In the genomic region with DNA sequence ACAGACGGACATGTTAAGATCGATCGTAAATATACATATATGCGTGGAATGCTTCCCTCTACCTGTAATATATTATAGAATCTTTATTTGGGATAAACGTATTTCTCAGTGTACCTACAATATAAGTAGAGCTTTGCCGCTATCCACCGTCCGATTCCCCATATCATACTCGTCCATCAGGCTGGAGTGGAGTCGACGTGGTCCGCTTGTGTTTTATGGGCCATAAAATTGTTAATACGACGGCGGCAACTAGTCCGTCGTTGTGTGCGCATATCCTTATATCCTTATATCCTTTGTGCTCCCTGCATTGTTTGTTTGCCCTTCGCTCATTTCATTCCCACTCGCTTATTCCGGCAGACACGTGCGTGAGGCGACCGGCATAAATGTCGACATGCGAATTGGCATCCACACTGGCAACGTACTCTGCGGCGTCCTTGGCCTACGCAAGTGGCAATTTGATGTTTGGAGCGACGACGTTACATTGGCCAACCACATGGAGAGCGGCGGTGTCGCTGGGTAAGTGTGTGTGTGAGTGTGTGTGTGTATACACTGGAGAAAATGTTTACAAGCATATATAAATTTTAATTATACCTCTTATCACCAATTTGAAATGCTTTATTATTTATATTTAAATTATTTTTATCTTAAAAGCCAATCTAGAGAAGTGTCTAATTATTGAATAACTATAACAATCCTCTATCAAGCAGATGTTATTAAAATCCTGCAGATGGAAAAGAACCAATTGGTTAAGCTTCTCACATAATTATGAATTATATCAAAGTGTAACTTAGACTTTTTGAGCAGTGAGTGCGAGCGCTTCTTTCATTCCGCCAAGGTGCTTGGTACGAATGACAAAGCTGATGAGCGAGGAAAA, we compare ENCODE assay signal across 3 fruit fly cellular contexts.
TF ChIP-seq lines count a peak whose summit lies in the region.

No protein-coding gene starts in this region.

- TF ChIP-seq CTCF in whole organism, embryonic (GFP tag; optimal IDR thresholded peaks at IDR 0.05; lab: Kevin White, UChicago), result no peak

TF ChIP-seq in whole organism, embryonic, 481 proteins besides CTCF, POLR2A, EP300 and RAD21 (continues in another document):
- TF ChIP-seq CG10274 (GFP tag; optimal IDR thresholded peaks at IDR 0.05; lab: Kevin White, UChicago), result no peak
- no peak for TF ChIP-seq ATbp (GFP tag; optimal IDR thresholded peaks at IDR 0.05; lab: Kevin White, UChicago)
- TF ChIP-seq CG4854 (GFP tag; optimal IDR thresholded peaks at IDR 0.05; lab: Kevin White, UChicago), result no peak
- TF ChIP-seq fd96Cb (tag; optimal IDR thresholded peaks at IDR 0.05; lab: Kevin White, UChicago), result peak; percentile 2
- TF ChIP-seq BtbVII (GFP tag; optimal IDR thresholded peaks at IDR 0.05; lab: Kevin White, UChicago), result peak; percentile 12
- peak; percentile 52 for TF ChIP-seq sens (GFP tag; lab: Kevin White, UChicago)
- TF ChIP-seq dysf (GFP tag; IDR thresholded peaks at IDR 0.05; lab: Robert Waterston, UW), result 0 out of 3 replicates have a peak, but pooled peaks have one; percentile 8
- TF ChIP-seq CG3281 (GFP tag; optimal IDR thresholded peaks at IDR 0.05; lab: Kevin White, UChicago), result peak; percentile 31
- peak; percentile 16 for TF ChIP-seq CG2120 (GFP tag; optimal IDR thresholded peaks at IDR 0.05; lab: Kevin White, UChicago)
- TF ChIP-seq Hand (GFP tag; optimal IDR thresholded peaks at IDR 0.05; lab: Kevin White, UChicago), result peak; percentile 15
- TF ChIP-seq CG6854 (GFP tag; optimal IDR thresholded peaks at IDR 0.05; lab: Kevin White, UChicago), result no peak
- peak; percentile 28 for TF ChIP-seq CoRest (tag; optimal IDR thresholded peaks at IDR 0.05; lab: Kevin White, UChicago)
- TF ChIP-seq Hey (tag; optimal IDR thresholded peaks at IDR 0.05; lab: Kevin White, UChicago), result peak; percentile 80
- TF ChIP-seq Optix (GFP tag; IDR thresholded peaks at IDR 0.05; lab: Robert Waterston, UW), result 0 out of 3 replicates have a peak, but pooled peaks have one; percentile 9
- no peak for TF ChIP-seq Gug (GFP tag; IDR thresholded peaks at IDR 0.05; lab: Robert Waterston, UW)
- no peak for TF ChIP-seq crp (GFP tag; optimal IDR thresholded peaks at IDR 0.05; lab: Kevin White, UChicago)
- TF ChIP-seq B-H2 (GFP tag; optimal IDR thresholded peaks at IDR 0.05; lab: Kevin White, UChicago), result no peak
- peak; percentile 64 for TF ChIP-seq CG13894 (tag; optimal IDR thresholded peaks at IDR 0.05; lab: Kevin White, UChicago)
- peak; percentile 46 for TF ChIP-seq lab (GFP tag; optimal IDR thresholded peaks at IDR 0.05; lab: Kevin White, UChicago)
- no peak for TF ChIP-seq tin (GFP tag; optimal IDR thresholded peaks at IDR 0.05; lab: Kevin White, UChicago)
- TF ChIP-seq ERR (GFP tag; optimal IDR thresholded peaks at IDR 0.05; lab: Kevin White, UChicago), result no peak
- peak; percentile 61 for TF ChIP-seq Hmr (GFP tag; optimal IDR thresholded peaks at IDR 0.05; lab: Kevin White, UChicago)
- no peak for TF ChIP-seq CG10979 (tag; optimal IDR thresholded peaks at IDR 0.05; lab: Kevin White, UChicago)
- TF ChIP-seq CG30403 (GFP tag; optimal IDR thresholded peaks at IDR 0.05; lab: Kevin White, UChicago), result peak; percentile 3
- TF ChIP-seq ssp (GFP tag; IDR thresholded peaks at IDR 0.05; lab: Robert Waterston, UW), result no peak
- no peak for TF ChIP-seq Deaf1 (tag; optimal IDR thresholded peaks at IDR 0.05; lab: Kevin White, UChicago)
- peak; percentile 81 for TF ChIP-seq abd-A (tag; optimal IDR thresholded peaks at IDR 0.05; lab: Kevin White, UChicago)

TF ChIP-seq in whole organism, prepupa, 60 proteins besides CTCF, POLR2A, EP300 and RAD21:
- TF ChIP-seq salr (GFP tag; optimal IDR thresholded peaks at IDR 0.05; lab: Kevin White, UChicago) (no peak), svp (GFP tag; lab: Kevin White, UChicago) (peak; percentile 52)

TF ChIP-seq in whole organism, pupa, 21 proteins besides CTCF, POLR2A, EP300 and RAD21:
- no peak for TF ChIP-seq rn (GFP tag; IDR thresholded peaks at IDR 0.05; lab: Robert Waterston, UW)
- no peak for TF ChIP-seq Pif1B (GFP tag; optimal IDR thresholded peaks at IDR 0.05; lab: Kevin White, UChicago)
- TF ChIP-seq CG13204 (GFP tag; optimal IDR thresholded peaks at IDR 0.05; lab: Kevin White, UChicago), result no peak
- no peak for TF ChIP-seq CG4496 (GFP tag; IDR thresholded peaks at IDR 0.05; lab: Robert Waterston, UW)
- TF ChIP-seq CG14655 (GFP tag; optimal IDR thresholded peaks at IDR 0.05; lab: Kevin White, UChicago), result peak; percentile 15
TF ChIP-seq in whole organism, pupa: peak in this region for 1.
